Fruit fly (Drosophila melanogaster): Measurements from ENCODE around the gene CG14662.

The CG14662 gene

DNA sequence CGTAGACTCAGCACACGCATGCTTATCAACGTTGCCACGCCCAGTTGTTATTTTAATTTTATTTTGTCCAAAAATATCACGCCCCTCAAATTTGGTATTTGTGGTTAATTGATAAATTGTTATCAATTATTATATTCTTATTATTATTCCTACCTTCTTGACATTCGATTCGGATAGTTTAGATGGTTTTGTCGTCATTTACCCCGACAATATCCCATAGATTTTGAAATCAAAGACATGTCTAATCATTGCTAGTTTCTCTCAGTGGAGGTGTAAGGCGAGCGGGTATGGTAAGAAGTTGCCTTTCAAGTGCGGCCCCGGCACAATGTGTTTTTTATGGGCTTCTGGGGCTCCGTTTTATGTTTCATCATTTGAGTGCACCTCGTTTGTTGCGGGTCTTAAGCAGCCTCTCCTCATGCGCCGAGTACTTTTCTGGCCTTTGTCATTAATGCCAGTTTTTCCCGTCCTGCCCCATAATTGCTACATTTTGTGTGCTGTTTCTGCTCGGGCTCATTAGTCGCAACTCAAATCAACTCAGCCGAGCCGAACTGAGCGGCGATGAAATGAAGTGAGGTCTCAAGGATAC lies 4.8 kb downstream of the CG14662 start (continued):
- TF ChIP-seq az2 (GFP tag; optimal IDR thresholded peaks at IDR 0.05) = peak; percentile 27
- TF ChIP-seq zfh1 (GFP tag; IDR thresholded peaks at IDR 0.05) = no peak
- no peak for TF ChIP-seq gsb-n (tag; optimal IDR thresholded peaks at IDR 0.05)
- no peak for TF ChIP-seq gt (GFP tag; IDR thresholded peaks at IDR 0.05)
- TF ChIP-seq fru (optimal IDR thresholded peaks at IDR 0.05) = no peak
- TF ChIP-seq tup (GFP tag; optimal IDR thresholded peaks at IDR 0.05) = no peak
- no peak for TF ChIP-seq so (GFP tag; IDR thresholded peaks at IDR 0.05)
- no peak for TF ChIP-seq Atf6 (GFP tag; IDR thresholded peaks at IDR 0.05)
- no peak for TF ChIP-seq CG1792 (GFP tag; optimal IDR thresholded peaks at IDR 0.05)
- no peak for TF ChIP-seq CG7963 (GFP tag; IDR thresholded peaks at IDR 0.05; ENCODE audit: partially characterized antibody)
- no peak for TF ChIP-seq oc (tag; optimal IDR thresholded peaks at IDR 0.05)
- no peak for TF ChIP-seq dpn (GFP tag; optimal IDR thresholded peaks at IDR 0.05)
- no peak for TF ChIP-seq C15 (GFP tag; IDR thresholded peaks at IDR 0.05)
- TF ChIP-seq CG7556 (GFP tag; optimal IDR thresholded peaks at IDR 0.05) = peak; percentile 5
- TF ChIP-seq sob (GFP tag; IDR thresholded peaks at IDR 0.05) = no peak
- no peak for TF ChIP-seq Opbp (GFP tag; IDR thresholded peaks at IDR 0.05; ENCODE audit: partially characterized antibody)
- TF ChIP-seq sr (GFP tag; IDR thresholded peaks at IDR 0.05) = no peak
- TF ChIP-seq btn (GFP tag; optimal IDR thresholded peaks at IDR 0.05) = no peak
- TF ChIP-seq hbn (GFP tag; IDR thresholded peaks at IDR 0.05; ENCODE audit: partially characterized antibody) = no peak
- TF ChIP-seq peb (GFP tag; IDR thresholded peaks at IDR 0.05) = no peak
- TF ChIP-seq Nf-YA (GFP tag; IDR thresholded peaks at IDR 0.05) = no peak
- TF ChIP-seq Max (GFP tag; optimal IDR thresholded peaks at IDR 0.05) = no peak
- TF ChIP-seq lilli (GFP tag; optimal IDR thresholded peaks at IDR 0.05) = no peak
- TF ChIP-seq CG3838 (GFP tag; optimal IDR thresholded peaks at IDR 0.05) = no peak
- no peak for TF ChIP-seq Bdp1 (GFP tag; optimal IDR thresholded peaks at IDR 0.05)
- TF ChIP-seq CG2875 (GFP tag; optimal IDR thresholded peaks at IDR 0.05) = no peak
- TF ChIP-seq prd (optimal IDR thresholded peaks at IDR 0.05) = no peak
- no peak; the same call in 2 of the 3 replicates for TF ChIP-seq prd (GFP tag; IDR thresholded peaks at IDR 0.05)
- TF ChIP-seq CG13894 (tag; optimal IDR thresholded peaks at IDR 0.05) = no peak
- no peak for TF ChIP-seq E2f1 (GFP tag; IDR thresholded peaks at IDR 0.05)
- TF ChIP-seq wor (GFP tag; IDR thresholded peaks at IDR 0.05) = no peak
- no peak for TF ChIP-seq Lim3 (GFP tag; IDR thresholded peaks at IDR 0.05)
- no peak for TF ChIP-seq CG30020 (tag; optimal IDR thresholded peaks at IDR 0.05)
- TF ChIP-seq gcm2 (GFP tag; optimal IDR thresholded peaks at IDR 0.05) = no peak
- no peak for TF ChIP-seq Poxn (GFP tag; IDR thresholded peaks at IDR 0.05)
- no peak for TF ChIP-seq CG3407 (GFP tag; optimal IDR thresholded peaks at IDR 0.05)
- TF ChIP-seq ap (GFP tag; IDR thresholded peaks at IDR 0.05) = no peak
- TF ChIP-seq vnd (GFP tag; IDR thresholded peaks at IDR 0.05; ENCODE audit: partially characterized antibody) = no peak
- TF ChIP-seq Usf (GFP tag; optimal IDR thresholded peaks at IDR 0.05) = no peak
- no peak for TF ChIP-seq MTF-1 (GFP tag; optimal IDR thresholded peaks at IDR 0.05; ENCODE audit: borderline replicate concordance)
- no peak for TF ChIP-seq bowl (GFP tag; IDR thresholded peaks at IDR 0.05)
- no peak for TF ChIP-seq hkb (optimal IDR thresholded peaks at IDR 0.05)
- no peak for TF ChIP-seq hkb (GFP tag; IDR thresholded peaks at IDR 0.05)
- no peak for TF ChIP-seq sc (optimal IDR thresholded peaks at IDR 0.05)
- TF ChIP-seq sc (GFP tag; optimal IDR thresholded peaks at IDR 0.05) = no peak
- 0 out of 3 replicates have a peak, but pooled peaks have one; percentile 32 for TF ChIP-seq z (GFP tag; IDR thresholded peaks at IDR 0.05)
- no peak for TF ChIP-seq CG2120 (GFP tag; optimal IDR thresholded peaks at IDR 0.05)
- no peak for TF ChIP-seq pan (optimal IDR thresholded peaks at IDR 0.05)
- no peak for TF ChIP-seq pan (GFP tag; optimal IDR thresholded peaks at IDR 0.05 in 1 of 2, IDR thresholded peaks at IDR 0.05 in 1 of 2)
- TF ChIP-seq jing (GFP tag; optimal IDR thresholded peaks at IDR 0.05) = no peak
- no peak for TF ChIP-seq Rfx (GFP tag; IDR thresholded peaks at IDR 0.05)
- TF ChIP-seq Hr3 (GFP tag; optimal IDR thresholded peaks at IDR 0.05) = no peak
- TF ChIP-seq eyg (GFP tag; optimal IDR thresholded peaks at IDR 0.05) = no peak
- TF ChIP-seq Tbp (GFP tag; optimal IDR thresholded peaks at IDR 0.05) = no peak
